Worm (Caenorhabditis elegans): ENCODE data around the gene K10D6.4.

K10D6.4 gene

ce11 chrV:11251798-11252197, 50.1 kb downstream of the K10D6.4 start:
- TF ChIP-seq C34F6.9 (tag; optimal IDR thresholded peaks at IDR 0.05) (no peak), gmeb-1 (tag; optimal IDR thresholded peaks at IDR 0.05) (no peak), skn-1 (tag; optimal IDR thresholded peaks at IDR 0.05) (no peak), sma-9 (GFP tag; optimal IDR thresholded peaks at IDR 0.05) (no peak), sma-9 (tag; optimal IDR thresholded peaks at IDR 0.05) (no peak), nhr-129 (tag; optimal IDR thresholded peaks at IDR 0.05) (no peak), egl-27 (tag; optimal IDR thresholded peaks at IDR 0.05) (no peak), nhr-77 (tag; optimal IDR thresholded peaks at IDR 0.05) (no peak), nhr-11 (tag; optimal IDR thresholded peaks at IDR 0.05) (no peak), Y55F3AM.14 (GFP tag; optimal IDR thresholded peaks at IDR 0.05) (no peak), nhr-21 (tag; optimal IDR thresholded peaks at IDR 0.05) (no peak), lin-11 (tag; optimal IDR thresholded peaks at IDR 0.05) (no peak), ceh-16 (tag; optimal IDR thresholded peaks at IDR 0.05) (no peak), R02D3.7 (tag; optimal IDR thresholded peaks at IDR 0.05) (no peak), nhr-237 (tag; optimal IDR thresholded peaks at IDR 0.05) (no peak), alr-1 (tag; optimal IDR thresholded peaks at IDR 0.05) (no peak), nhr-10 (tag; optimal IDR thresholded peaks at IDR 0.05) (no peak), lin-13 (GFP tag; optimal IDR thresholded peaks at IDR 0.05) (no peak), nhr-6 (tag; optimal IDR thresholded peaks at IDR 0.05) (no peak), elt-3 (tag; optimal IDR thresholded peaks at IDR 0.05) (no peak), F13H6.1 (tag; optimal IDR thresholded peaks at IDR 0.05) (no peak)

ce11 chrV:11252429-11252828, 50.7 kb downstream of the K10D6.4 start, which contains the start of gene srsx-33:
Gene srsx-33 (minus strand): TSS chrV:11252529.
- TF ChIP-seq unc-62 (GFP tag; optimal IDR thresholded peaks at IDR 0.05) = no peak
- no peak for TF ChIP-seq Y55F3AM.14 (GFP tag; optimal IDR thresholded peaks at IDR 0.05)
- no peak for TF ChIP-seq aly-2 (tag; optimal IDR thresholded peaks at IDR 0.05)
- no peak for TF ChIP-seq mdl-1 (tag; optimal IDR thresholded peaks at IDR 0.05)
- no peak for TF ChIP-seq lin-13 (GFP tag; optimal IDR thresholded peaks at IDR 0.05)
- TF ChIP-seq C34F6.9 (tag; optimal IDR thresholded peaks at IDR 0.05) = no peak
- TF ChIP-seq ztf-1 (GFP tag; conservative IDR thresholded peaks at IDR 0.05) = no peak
- no peak for TF ChIP-seq sem-4 (tag; optimal IDR thresholded peaks at IDR 0.05)
- TF ChIP-seq unc-55 (GFP tag; optimal IDR thresholded peaks at IDR 0.05) = no peak
- TF ChIP-seq peb-1 (tag; optimal IDR thresholded peaks at IDR 0.05) = no peak
- TF ChIP-seq sma-3 (GFP tag; optimal IDR thresholded peaks at IDR 0.05) = no peak
- no peak for TF ChIP-seq zag-1 (tag; optimal IDR thresholded peaks at IDR 0.05)
- TF ChIP-seq egl-27 (tag; optimal IDR thresholded peaks at IDR 0.05) = no peak

- TF ChIP-seq mbf-1 (tag; optimal IDR thresholded peaks at IDR 0.05) = no peak
- no peak for TF ChIP-seq sma-3 (GFP tag; optimal IDR thresholded peaks at IDR 0.05)
- no peak for TF ChIP-seq Y55F3AM.14 (GFP tag; optimal IDR thresholded peaks at IDR 0.05)
- TF ChIP-seq sem-4 (tag; optimal IDR thresholded peaks at IDR 0.05) = no peak
- no peak for TF ChIP-seq lsy-2 (tag; optimal IDR thresholded peaks at IDR 0.05)
- no peak for TF ChIP-seq zag-1 (tag; optimal IDR thresholded peaks at IDR 0.05)
- no peak for TF ChIP-seq unc-62 (GFP tag; optimal IDR thresholded peaks at IDR 0.05)
- TF ChIP-seq alr-1 (tag; optimal IDR thresholded peaks at IDR 0.05) = no peak
- no peak for TF ChIP-seq mab-5 (tag; optimal IDR thresholded peaks at IDR 0.05)
- no peak for TF ChIP-seq nhr-129 (tag; optimal IDR thresholded peaks at IDR 0.05)
- TF ChIP-seq elt-1 (tag; optimal IDR thresholded peaks at IDR 0.05) = no peak
Measured at ce11 chrV:11254980-11255379, 53.3 kb downstream of the K10D6.4 start, which contains the start of gene srsx-31. Gene srsx-31 (minus strand): TSS chrV:11255080.

ce11 chrV:11258896-11259295, 57.2 kb downstream of the K10D6.4 start, which contains the start of gene lgc-36:
Gene lgc-36 (minus strand): TSS chrV:11258996.
- TF ChIP-seq unc-39 (tag; optimal IDR thresholded peaks at IDR 0.05) (no peak), F13H6.1 (tag; optimal IDR thresholded peaks at IDR 0.05) (no peak), ceh-82 (tag; optimal IDR thresholded peaks at IDR 0.05) (no peak), lin-11 (tag; optimal IDR thresholded peaks at IDR 0.05) (no peak), sma-3 (GFP tag; optimal IDR thresholded peaks at IDR 0.05) (no peak), mab-5 (tag; optimal IDR thresholded peaks at IDR 0.05) (no peak)

- TF ChIP-seq crh-2 (tag; optimal IDR thresholded peaks at IDR 0.05) (no peak), nhr-21 (tag; optimal IDR thresholded peaks at IDR 0.05) (no peak), dmd-4 (tag; optimal IDR thresholded peaks at IDR 0.05) (no peak), ztf-1 (GFP tag; conservative IDR thresholded peaks at IDR 0.05) (no peak), mab-5 (tag; optimal IDR thresholded peaks at IDR 0.05) (no peak), unc-62 (GFP tag; optimal IDR thresholded peaks at IDR 0.05) (no peak), sma-9 (GFP tag; optimal IDR thresholded peaks at IDR 0.05) (no peak), sma-9 (tag; optimal IDR thresholded peaks at IDR 0.05) (no peak), peb-1 (tag; optimal IDR thresholded peaks at IDR 0.05) (no peak), nhr-25 (tag; optimal IDR thresholded peaks at IDR 0.05) (no peak), unc-39 (tag; optimal IDR thresholded peaks at IDR 0.05) (no peak), blmp-1 (tag; optimal IDR thresholded peaks at IDR 0.05; ENCODE audit: insufficient read depth) (no peak), lsy-2 (tag; optimal IDR thresholded peaks at IDR 0.05) (no peak), lin-11 (tag; optimal IDR thresholded peaks at IDR 0.05) (no peak), zag-1 (tag; optimal IDR thresholded peaks at IDR 0.05) (no peak), ztf-4 (tag; optimal IDR thresholded peaks at IDR 0.05) (no peak)
Measured at ce11 chrV:11260622-11261021, 58.9 kb downstream of the K10D6.4 start, which contains the start of gene F07B10.7. Gene F07B10.7 (minus strand): TSS chrV:11260722.

Data from whole organism, L2 larva.